Fruit fly (Drosophila melanogaster) whole organism, adult: Measurements from ENCODE around the gene CG15743.

Experiments
- CG11617 ChIP-seq: fragments of 200-800 bp; sonication (Bioruptor generic); optimal IDR thresholded peaks from 2 replicates; lab custom pipeline; 2017; ENCODE audit warnings: mild to moderate bottlenecking, missing biosample characterization, missing genetic modification reagents, missing genetic modification characterization
- CG12768 ChIP-seq: fragments of 200-800 bp; sonication (Bioruptor generic); optimal IDR thresholded peaks from 2 replicates; lab custom pipeline; 2017; ENCODE audit warnings: missing biosample characterization, missing genetic modification characterization, mild to moderate bottlenecking, moderate library complexity, missing genetic modification reagents
- CG14711 ChIP-seq: fragments of 200-800 bp; sonication (Bioruptor generic); optimal IDR thresholded peaks from 2 replicates; lab custom pipeline; 2018; ENCODE audit warnings: missing biosample characterization, mild to moderate bottlenecking, missing genetic modification characterization, moderate library complexity
- CG1620 ChIP-seq: fragments of 200-800 bp; sonication (Bioruptor generic); optimal IDR thresholded peaks from 2 replicates; lab custom pipeline; 2016; ENCODE audit warnings: missing biosample characterization, missing genetic modification characterization
- CG33017 ChIP-seq: fragments of 200-800 bp; sonication (Bioruptor generic); optimal IDR thresholded peaks from 2 replicates; lab custom pipeline; 2018; ENCODE audit warnings: missing biosample characterization, mild to moderate bottlenecking, missing genetic modification characterization, moderate library complexity
- CG5204 ChIP-seq: fragments of 200-800 bp; sonication (Bioruptor generic); optimal IDR thresholded peaks from 2 replicates; lab custom pipeline; 2016; ENCODE audit warnings: missing biosample characterization, missing genetic modification characterization
- CG7045 ChIP-seq: fragments of 200-800 bp; sonication (Bioruptor generic); optimal IDR thresholded peaks from 2 replicates; lab custom pipeline; 2017; ENCODE audit warnings: missing biosample characterization, mild to moderate bottlenecking, missing genetic modification characterization
- CG7101 ChIP-seq: fragments of 200-800 bp; sonication (Bioruptor generic); optimal IDR thresholded peaks from 2 replicates; lab custom pipeline; 2018; ENCODE audit warnings: missing biosample characterization, mild to moderate bottlenecking, missing genetic modification characterization, moderate library complexity
- Clk ChIP-seq: fragments of 200-800 bp; sonication (Bioruptor generic); optimal IDR thresholded peaks from 2 replicates; lab custom pipeline; 2017; ENCODE audit warnings: missing biosample characterization, missing genetic modification characterization
- Crg-1 ChIP-seq: fragments of 200-800 bp; sonication (Bioruptor generic); optimal IDR thresholded peaks from 2 replicates; lab custom pipeline; 2016; ENCODE audit warnings: missing biosample characterization, missing genetic modification characterization
- Hr96 ChIP-seq: fragments of 200-800 bp; sonication (Bioruptor generic); optimal IDR thresholded peaks from 2 replicates; lab custom pipeline; 2016; ENCODE audit warnings: missing biosample characterization, missing genetic modification characterization
- Mnt ChIP-seq: fragments of 200-800 bp; sonication (Bioruptor generic); optimal IDR thresholded peaks from 2 replicates; lab custom pipeline; 2016; ENCODE audit warnings: missing biosample characterization, mild to moderate bottlenecking, missing genetic modification characterization
- bab1 ChIP-seq: fragments of 200-800 bp; sonication (Bioruptor generic); optimal IDR thresholded peaks from 3 replicates; lab custom pipeline; 2019; ENCODE audit warnings: missing biosample characterization, mild to moderate bottlenecking, missing genetic modification characterization, moderate library complexity
- cic ChIP-seq: fragments of 200-800 bp; sonication (Bioruptor generic); optimal IDR thresholded peaks from 2 replicates; lab custom pipeline; 2017; ENCODE audit warnings: missing biosample characterization, mild to moderate bottlenecking, missing genetic modification characterization, moderate library complexity
- cnc ChIP-seq, 2 experiments: fragments of >200 bp; optimal IDR thresholded peaks; 2 replicates each; lab custom pipeline; 2017
- kay ChIP-seq: fragments of 200-800 bp; sonication (Bioruptor generic); peaks from one replicate; lab custom pipeline; 2016; ENCODE audit warnings: missing biosample characterization, missing genetic modification characterization, borderline replicate concordance
- ovo ChIP-seq: fragments of 200-800 bp; sonication (Bioruptor generic); optimal IDR thresholded peaks from 2 replicates; lab custom pipeline; 2016; ENCODE audit warnings: missing biosample characterization, missing genetic modification characterization
- pad ChIP-seq: fragments of 200-800 bp; sonication (Bioruptor generic); optimal IDR thresholded peaks from 3 replicates; lab custom pipeline; 2017; ENCODE audit warnings: missing biosample characterization, missing genetic modification characterization, mild to moderate bottlenecking, moderate library complexity, missing genetic modification reagents
- tj ChIP-seq: fragments of 200-800 bp; sonication (Bioruptor generic); optimal IDR thresholded peaks from 3 replicates; lab custom pipeline; 2017; ENCODE audit warnings: missing biosample characterization, mild to moderate bottlenecking, missing genetic modification characterization, moderate library complexity
- toe ChIP-seq: fragments of 200-800 bp; sonication (Bioruptor generic); optimal IDR thresholded peaks from 2 replicates; lab custom pipeline; 2016; ENCODE audit warnings: missing biosample characterization, missing genetic modification characterization

CG15743 gene

DNA sequence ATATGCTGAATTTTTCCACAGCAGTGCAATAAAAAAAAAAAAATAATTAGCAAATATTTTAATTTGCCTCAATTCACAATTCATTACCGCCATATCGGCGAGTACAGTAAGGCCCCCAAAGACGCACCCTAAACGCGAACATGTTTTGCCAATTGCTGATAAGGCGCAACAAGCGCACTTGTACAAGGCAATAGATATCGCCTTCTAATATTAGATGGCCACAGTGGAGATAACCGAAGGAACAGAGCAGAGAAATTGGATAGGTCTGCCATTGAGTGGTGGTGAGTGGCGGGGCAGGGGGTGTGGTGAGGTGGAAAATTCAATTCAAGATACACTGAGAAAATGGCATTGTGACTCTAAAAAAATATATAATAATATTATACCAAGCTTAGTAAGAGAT lies 27.6 kb downstream of the CG15743 start:
- TF ChIP-seq Mnt (GFP tag; lab: Kevin White, UChicago) = no peak
- no peak for TF ChIP-seq Hr96
- TF ChIP-seq kay (GFP tag; lab: Kevin White, UChicago) = no peak
- no peak for TF ChIP-seq cic
- no peak for TF ChIP-seq toe (GFP tag; lab: Kevin White, UChicago)
- TF ChIP-seq CG33017 = no peak
- no peak for TF ChIP-seq CG14711
- TF ChIP-seq CG1620 = no peak
- no peak for TF ChIP-seq CG11617
- TF ChIP-seq pad (GFP tag; lab: Kevin White, UChicago) = no peak
- TF ChIP-seq cnc (optimal IDR thresholded peaks at IDR 0.05; lab: Kevin White, UChicago) = no peak
- no peak for TF ChIP-seq CG12768 (GFP tag; lab: Kevin White, UChicago)
- TF ChIP-seq Crg-1 (GFP tag; lab: Kevin White, UChicago) = no peak
- no peak for TF ChIP-seq ovo (GFP tag; lab: Kevin White, UChicago)
- TF ChIP-seq CG5204 (GFP tag; lab: Kevin White, UChicago) = no peak
- TF ChIP-seq CG7101 = no peak
- TF ChIP-seq Clk (GFP tag; lab: Kevin White, UChicago) = no peak
- TF ChIP-seq tj = no peak
- TF ChIP-seq CG7045 = no peak
- no peak for TF ChIP-seq bab1 (GFP tag; lab: Kevin White, UChicago)

DNA sequence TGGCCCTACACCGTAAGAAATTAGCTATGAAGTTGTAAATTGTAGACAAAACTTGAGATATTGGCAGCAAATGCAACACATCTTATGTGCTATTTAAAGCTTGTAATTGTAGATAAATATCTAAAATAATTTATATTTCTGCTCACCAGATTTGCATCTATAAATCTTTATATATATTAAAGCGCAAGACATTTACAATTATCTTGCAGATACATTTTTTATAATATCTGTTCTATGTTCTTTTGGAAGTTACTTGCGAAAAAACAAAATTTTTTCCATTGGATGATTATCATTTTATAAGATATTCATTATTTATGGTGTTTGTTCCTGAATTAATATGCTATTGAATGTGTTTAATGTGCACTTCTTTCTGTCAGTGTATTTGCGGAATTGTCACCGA lies 28.8 kb downstream of the CG15743 start:
- TF ChIP-seq kay (GFP tag; lab: Kevin White, UChicago) (no peak), toe (GFP tag; lab: Kevin White, UChicago) (no peak)

DNA sequence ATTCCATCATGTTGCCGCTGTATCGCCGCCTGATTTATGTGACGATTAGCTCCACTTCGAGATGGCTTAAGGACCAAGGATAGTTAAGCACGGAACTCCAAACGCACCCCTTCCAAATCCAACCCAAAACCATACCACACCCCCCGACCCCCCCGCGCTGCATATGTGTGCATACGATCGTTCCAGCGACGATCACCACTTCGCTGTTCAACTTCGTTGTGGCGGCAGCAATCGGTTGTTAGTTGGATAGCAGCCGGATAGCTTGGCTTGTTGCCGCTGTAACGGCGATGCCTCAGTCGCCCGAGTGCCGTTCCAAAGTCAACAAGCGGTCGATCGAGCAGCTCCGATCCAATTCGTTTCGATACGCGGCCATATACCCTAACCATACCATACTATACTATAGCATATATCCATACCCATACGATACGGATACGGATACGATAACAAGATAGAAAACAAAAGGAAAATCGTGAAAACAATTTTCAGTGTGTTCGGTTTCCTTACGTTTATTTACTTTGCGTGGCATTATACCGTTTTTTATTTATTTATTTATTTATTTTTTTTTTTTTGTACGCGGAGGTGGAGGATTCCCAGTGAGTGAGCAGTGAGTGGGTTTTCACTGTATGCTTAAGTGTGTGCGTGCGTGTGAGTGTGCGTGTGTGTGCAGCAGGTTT lies 29.4 kb downstream of the CG15743 start:
- peak; percentile 48 for TF ChIP-seq ovo (GFP tag; lab: Kevin White, UChicago)
- TF ChIP-seq CG14711 = no peak
- no peak for TF ChIP-seq CG33017

DNA sequence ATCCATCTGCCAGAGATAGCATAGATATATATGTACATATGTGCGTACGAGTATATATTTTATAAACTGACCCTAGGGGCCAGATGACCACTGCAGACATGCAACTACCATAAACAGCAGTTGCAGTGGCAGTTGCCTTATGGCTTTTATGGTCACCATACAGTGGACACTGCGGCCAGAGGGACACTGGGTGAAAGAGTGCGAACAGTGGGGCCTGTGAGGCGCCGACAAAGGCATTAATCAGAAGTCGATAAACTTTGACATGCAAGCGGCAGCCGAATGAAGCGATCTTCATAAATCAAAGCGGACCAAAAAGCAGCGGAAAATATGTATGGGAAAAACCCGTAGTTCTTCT lies 29.9 kb downstream of the CG15743 start:
- TF ChIP-seq CG1620 (no peak), Mnt (GFP tag; lab: Kevin White, UChicago) (no peak), ovo (GFP tag; lab: Kevin White, UChicago) (no peak), bab1 (GFP tag; lab: Kevin White, UChicago) (no peak)

DNA sequence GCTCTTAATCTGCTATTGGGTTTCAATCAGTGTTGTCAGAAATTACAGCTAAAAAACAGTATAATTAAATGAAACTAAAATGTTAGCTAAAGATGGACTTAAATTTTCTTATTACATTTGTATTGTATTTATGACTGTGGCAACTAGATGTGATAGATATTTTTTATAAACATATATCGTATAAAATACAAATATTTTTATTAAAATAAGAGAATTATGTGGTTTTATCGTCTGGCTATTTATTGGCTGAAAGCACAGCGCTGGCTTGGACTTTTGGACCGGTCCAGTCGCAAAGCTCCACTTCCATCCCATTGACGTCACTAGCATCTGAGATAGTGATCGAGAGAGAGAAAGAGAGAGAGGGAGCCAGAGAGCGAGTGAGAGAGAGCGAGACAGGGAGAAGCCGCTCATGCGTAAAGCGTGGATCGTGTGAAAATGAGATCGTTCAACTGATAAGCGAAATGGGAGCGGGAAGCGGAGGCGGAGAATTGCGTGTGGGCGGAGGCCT lies 33.9 kb downstream of the CG15743 start:
- TF ChIP-seq cnc (optimal IDR thresholded peaks at IDR 0.05; lab: Kevin White, UChicago) = no peak
- TF ChIP-seq CG12768 (GFP tag; lab: Kevin White, UChicago) = peak; percentile 93
- peak; percentile 76 for TF ChIP-seq CG14711
- no peak for TF ChIP-seq CG5204 (GFP tag; lab: Kevin White, UChicago)
- TF ChIP-seq ovo (GFP tag; lab: Kevin White, UChicago) = peak; percentile 29
- TF ChIP-seq bab1 (GFP tag; lab: Kevin White, UChicago) = peak; percentile 42
- TF ChIP-seq toe (GFP tag; lab: Kevin White, UChicago) = peak; percentile 50
- TF ChIP-seq pad (GFP tag; lab: Kevin White, UChicago) = peak; percentile 59
- TF ChIP-seq Clk (GFP tag; lab: Kevin White, UChicago) = no peak
- peak; percentile 87 for TF ChIP-seq CG7101
- TF ChIP-seq CG11617 = peak; percentile 86
- TF ChIP-seq CG1620 = no peak
- TF ChIP-seq CG33017 = peak; percentile 73
- peak; percentile 47 for TF ChIP-seq cic
- TF ChIP-seq kay (GFP tag; lab: Kevin White, UChicago) = peak; percentile 68
- TF ChIP-seq Hr96 = peak; percentile 71
- TF ChIP-seq Mnt (GFP tag; lab: Kevin White, UChicago) = peak; percentile 57
- no peak for TF ChIP-seq Crg-1 (GFP tag; lab: Kevin White, UChicago)
- peak; percentile 44 for TF ChIP-seq CG7045
- TF ChIP-seq tj = peak; percentile 78

DNA sequence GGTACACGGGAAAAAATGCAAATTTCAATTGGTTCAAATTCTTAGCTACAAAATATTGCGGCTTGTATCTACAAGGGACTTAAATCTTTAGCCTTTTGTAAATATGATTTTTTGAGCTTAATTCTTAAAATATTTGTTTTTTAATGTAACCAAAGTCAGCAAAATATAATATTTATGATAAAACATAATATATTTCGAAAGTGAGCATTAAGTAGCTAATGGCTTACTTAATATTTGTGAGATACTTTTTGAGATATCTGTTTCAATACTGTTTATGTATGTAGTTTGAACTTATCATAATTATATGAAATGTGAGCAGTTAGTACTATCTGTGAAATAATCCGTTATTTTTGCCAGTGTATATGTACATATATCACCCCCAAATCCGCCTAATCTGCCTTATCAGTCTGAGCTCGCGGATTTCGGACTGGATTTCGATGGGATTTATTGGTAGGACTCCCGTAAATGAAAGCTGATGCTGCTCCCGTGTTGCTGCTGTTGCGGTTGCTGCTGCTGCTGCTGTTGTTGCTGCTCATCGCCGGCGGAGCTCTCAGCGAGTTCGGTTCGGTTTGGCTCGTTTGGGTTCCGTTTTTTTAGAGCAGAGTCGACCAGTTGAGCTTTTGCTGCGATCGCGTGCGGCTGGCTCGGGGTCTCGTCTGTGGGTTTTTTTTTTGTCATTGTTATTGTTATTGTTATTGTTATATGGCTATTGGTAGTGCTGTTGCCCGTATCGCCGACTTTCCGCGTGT lies 35.4 kb downstream of the CG15743 start:
- TF ChIP-seq CG5204 (GFP tag; lab: Kevin White, UChicago) (no peak), CG12768 (GFP tag; lab: Kevin White, UChicago) (peak; percentile 7), tj (peak; percentile 17), cnc (optimal IDR thresholded peaks at IDR 0.05; lab: Kevin White, UChicago) (no peak), CG1620 (no peak), Mnt (GFP tag; lab: Kevin White, UChicago) (peak; percentile 63), kay (GFP tag; lab: Kevin White, UChicago) (no peak), CG14711 (peak; percentile 40), pad (GFP tag; lab: Kevin White, UChicago) (peak; percentile 8), CG7101 (peak; percentile 55), Hr96 (no peak), cic (peak; percentile 35), Clk (GFP tag; lab: Kevin White, UChicago) (no peak), toe (GFP tag; lab: Kevin White, UChicago) (no peak), ovo (GFP tag; lab: Kevin White, UChicago) (no peak), CG11617 (peak; percentile 71)
